Worm (Caenorhabditis elegans) whole organism, L4 larva: ENCODE results near the gene R12C12.10.
A peak's percentile ranks its signal among the peaks of the same experiment; 100 is the strongest.

Experiments used
- F37D6.2 ChIP-seq: sonication (generic microtip); optimal IDR thresholded peaks from 2 replicates; lab custom pipeline; 2016; ENCODE audit warnings: mild to moderate bottlenecking, missing genetic modification characterization, missing compliant biosample characterization
- F49E8.2 ChIP-seq: sonication (generic microtip); optimal IDR thresholded peaks from 2 replicates; lab custom pipeline; 2016; ENCODE audit warnings: missing compliant biosample characterization, mild to moderate bottlenecking, missing genetic modification characterization, borderline replicate concordance
- T20F7.1 ChIP-seq: fragments of 200-800 bp; sonication (Bioruptor generic); optimal IDR thresholded peaks from 2 replicates; lab custom pipeline; 2018; ENCODE audit warnings: mild to moderate bottlenecking, missing genetic modification characterization, missing compliant biosample characterization
- T26A8.4 ChIP-seq: fragments of 200-800 bp; sonication (Bioruptor generic); IDR thresholded peaks from 2 replicates; pipeline ENCODE4 v1.3.6; 2022; ENCODE audit warnings: missing genetic modification characterization, missing compliant biosample characterization
- ZK337.2 ChIP-seq: fragments of 200-800 bp; sonication (Bioruptor generic); IDR thresholded peaks from 2 replicates; pipeline ENCODE4 v1.3.6; 2022; ENCODE audit warnings: missing genetic modification reagents, missing genetic modification characterization, missing compliant biosample characterization
- aly-2 ChIP-seq: sonication (generic microtip); optimal IDR thresholded peaks from 2 replicates; lab custom pipeline; 2018; ENCODE audit warnings: missing biosample characterization, missing genetic modification characterization
- arid-1 ChIP-seq: fragments of 200-800 bp; sonication (Bioruptor generic); conservative IDR thresholded peaks from 2 replicates; pipeline ENCODE4 v1.3.6; 2022; ENCODE audit warnings: missing genetic modification reagents, missing genetic modification characterization, missing compliant biosample characterization
- ceh-20 ChIP-seq: fragments of 200-800 bp; sonication (Bioruptor generic); IDR thresholded peaks from 2 replicates; pipeline ENCODE4 v1.3.6; 2022; ENCODE audit warnings: missing genetic modification reagents, missing genetic modification characterization, missing compliant biosample characterization
- ceh-44 ChIP-seq: fragments of 200-800 bp; sonication (Bioruptor generic); IDR thresholded peaks from 2 replicates; pipeline ENCODE4 v1.3.6; 2022; ENCODE audit warnings: missing genetic modification reagents, missing genetic modification characterization, missing compliant biosample characterization
- ctbp-1 ChIP-seq: fragments of 200-800 bp; sonication (Bioruptor generic); IDR thresholded peaks from 2 replicates; pipeline ENCODE4 v1.3.6; 2022; ENCODE audit warnings: missing genetic modification reagents, missing genetic modification characterization, missing compliant biosample characterization
- daf-12 ChIP-seq: fragments of 150-350 bp; optimal IDR thresholded peaks from 2 replicates; lab custom pipeline; 2014; ENCODE audit warnings: missing biosample characterization, missing genetic modification reagents, missing genetic modification characterization
- daf-16 ChIP-seq, 3 experiments: sonication (generic microtip); optimal IDR thresholded peaks; 2 replicates each; lab custom pipeline; 2016 to 2017; ENCODE audit warnings: missing genetic modification characterization in 3 of 3, missing genetic modification reagents in 3 of 3, mild to moderate bottlenecking in 2 of 3, missing compliant biosample characterization in 2 of 3, missing biosample characterization in 1 of 3, moderate library complexity in 1 of 3
- dmd-6 ChIP-seq: fragments of 200-800 bp; sonication (Bioruptor generic); IDR thresholded peaks from 2 replicates; pipeline ENCODE4 v1.3.6; 2022; ENCODE audit warnings: missing genetic modification reagents, missing genetic modification characterization, missing compliant biosample characterization
- dpl-1 ChIP-seq: fragments of 150-350 bp; optimal IDR thresholded peaks from 2 replicates; lab custom pipeline; 2014; ENCODE audit warnings: missing biosample characterization, missing genetic modification reagents, missing genetic modification characterization
- duxl-1 ChIP-seq: sonication (generic microtip); optimal IDR thresholded peaks from 2 replicates; lab custom pipeline; 2016; ENCODE audit warnings: mild to moderate bottlenecking, missing genetic modification characterization, moderate library complexity, missing compliant biosample characterization; ENCODE audit not compliant: poor library complexity
- dve-1 ChIP-seq: sonication (generic microtip); optimal IDR thresholded peaks from 2 replicates; lab custom pipeline; 2017; ENCODE audit warnings: antibody characterized with exemption, mild to moderate bottlenecking, missing genetic modification characterization, missing compliant biosample characterization; ENCODE audit not compliant: insufficient read depth
- egl-43 ChIP-seq: fragments of 200-800 bp; sonication (Bioruptor generic); IDR thresholded peaks from 2 replicates; pipeline ENCODE4 v1.3.6; 2022; ENCODE audit warnings: missing genetic modification reagents, missing genetic modification characterization, missing compliant biosample characterization
- gei-8 ChIP-seq: fragments of 200-800 bp; sonication (Bioruptor generic); optimal IDR thresholded peaks from 2 replicates; lab custom pipeline; 2018; ENCODE audit warnings: mild to moderate bottlenecking, missing genetic modification characterization, missing compliant biosample characterization
- hlh-11 ChIP-seq: fragments of 200-800 bp; sonication (Bioruptor generic); optimal IDR thresholded peaks from 2 replicates; lab custom pipeline; 2018; ENCODE audit warnings: mild to moderate bottlenecking, missing genetic modification characterization, missing compliant biosample characterization
- hlh-30 ChIP-seq: sonication (generic microtip); optimal IDR thresholded peaks from 2 replicates; lab custom pipeline; 2017; ENCODE audit warnings: antibody characterized with exemption, mild to moderate bottlenecking, missing genetic modification characterization, missing compliant biosample characterization; ENCODE audit not compliant: insufficient read depth
- hmg-1.1 ChIP-seq: fragments of 200-800 bp; sonication (Bioruptor generic); IDR thresholded peaks from 2 replicates; pipeline ENCODE4 v1.3.6; 2022; ENCODE audit warnings: missing genetic modification reagents, missing genetic modification characterization, missing compliant biosample characterization
- jun-1 ChIP-seq: fragments of 150-350 bp; optimal IDR thresholded peaks from 2 replicates; lab custom pipeline; 2014; ENCODE audit warnings: missing biosample characterization, missing genetic modification reagents, missing genetic modification characterization
- lim-7 ChIP-seq: fragments of 200-800 bp; sonication (Bioruptor generic); IDR thresholded peaks from 2 replicates; pipeline ENCODE4 v1.3.6; 2022; ENCODE audit warnings: missing genetic modification characterization, missing compliant biosample characterization
- lin-13 ChIP-seq: fragments of 150-350 bp; optimal IDR thresholded peaks from 2 replicates; lab custom pipeline; 2014; ENCODE audit warnings: missing biosample characterization, missing genetic modification reagents, missing genetic modification characterization
- lin-29 ChIP-seq: fragments of 200-800 bp; sonication (Bioruptor generic); IDR thresholded peaks from 2 replicates; pipeline ENCODE4 v1.3.6; 2022; ENCODE audit warnings: missing genetic modification reagents, missing genetic modification characterization, missing compliant biosample characterization
- lin-38 ChIP-seq: fragments of 200-800 bp; sonication (Bioruptor generic); IDR thresholded peaks from 2 replicates; pipeline ENCODE4 v1.3.6; 2022; ENCODE audit warnings: missing genetic modification reagents, missing genetic modification characterization, missing compliant biosample characterization
- lsy-2 ChIP-seq, 2 experiments: fragments of 150-350 bp in 1 of 2; sonication (generic microtip) in 1 of 2; optimal IDR thresholded peaks; 2 replicates each; lab custom pipeline; 2014 to 2017; ENCODE audit warnings: missing biosample characterization in 2 of 2, missing genetic modification characterization in 2 of 2
- mdl-1 ChIP-seq, 2 experiments: fragments of 150-350 bp in 1 of 2; sonication (generic microtip) in 1 of 2; optimal IDR thresholded peaks; 2 replicates each; lab custom pipeline; 2014 to 2017; ENCODE audit warnings: missing biosample characterization in 2 of 2, missing genetic modification characterization in 2 of 2
- mep-1 ChIP-seq: fragments of 150-350 bp; sonication (generic microtip); optimal IDR thresholded peaks from 3 replicates; lab custom pipeline; 2014; ENCODE audit warnings: missing biosample characterization, missing genetic modification characterization
- mes-2 ChIP-seq: sonication (generic microtip); optimal IDR thresholded peaks from 2 replicates; lab custom pipeline; 2016; ENCODE audit warnings: missing genotype, mild to moderate bottlenecking, missing genetic modification characterization, missing compliant biosample characterization; ENCODE audit not compliant: poor library complexity, severe bottlenecking
- nhr-11 ChIP-seq: fragments of 150-350 bp; optimal IDR thresholded peaks from 2 replicates; lab custom pipeline; 2014; ENCODE audit warnings: missing biosample characterization, missing genetic modification characterization
- nhr-111 ChIP-seq: fragments of 200-800 bp; sonication (Bioruptor generic); optimal IDR thresholded peaks from 2 replicates; lab custom pipeline; 2018; ENCODE audit warnings: mild to moderate bottlenecking, missing genetic modification characterization, missing compliant biosample characterization
- nhr-41 ChIP-seq: fragments of 200-800 bp; sonication (Bioruptor generic); IDR thresholded peaks from 2 replicates; pipeline ENCODE4 v1.3.6; 2022; ENCODE audit warnings: missing genetic modification reagents, missing genetic modification characterization, missing compliant biosample characterization
- nhr-42 ChIP-seq: fragments of 200-800 bp; sonication (Bioruptor generic); IDR thresholded peaks from 2 replicates; pipeline ENCODE4 v1.3.6; 2022; ENCODE audit warnings: missing genetic modification characterization, missing compliant biosample characterization
- nhr-48 ChIP-seq: sonication (generic microtip); optimal IDR thresholded peaks from 2 replicates; lab custom pipeline; 2016; ENCODE audit warnings: mild to moderate bottlenecking, missing genetic modification characterization, missing compliant biosample characterization
- pha-4 ChIP-seq, 2 experiments: fragments of 150-350 bp in 1 of 2; fragments of 200-800 bp in 1 of 2; sonication (Bioruptor generic) in 1 of 2; IDR thresholded peaks in 1 of 2; optimal IDR thresholded peaks in 1 of 2; 2 replicates each; pipeline versions ENCODE4 v1.3.6 to Lab custom; 2014 to 2022; ENCODE audit warnings: missing genetic modification characterization in 2 of 2, missing genetic modification reagents in 2 of 2, missing biosample characterization in 1 of 2, missing compliant biosample characterization in 1 of 2
- pqm-1 ChIP-seq: sonication (generic microtip); optimal IDR thresholded peaks from 2 replicates; lab custom pipeline; 2017; ENCODE audit warnings: missing biosample characterization, missing genetic modification characterization
- saeg-2 ChIP-seq: fragments of 200-800 bp; sonication (Bioruptor generic); IDR thresholded peaks from 2 replicates; pipeline ENCODE4 v1.3.6; 2022; ENCODE audit warnings: missing genetic modification reagents, missing genetic modification characterization, missing compliant biosample characterization
- snpc-4 ChIP-seq: fragments of 150-350 bp; optimal IDR thresholded peaks from 2 replicates; lab custom pipeline; 2014; ENCODE audit warnings: missing biosample characterization, missing genetic modification characterization
- spr-3 ChIP-seq: fragments of 200-800 bp; sonication (Bioruptor generic); optimal IDR thresholded peaks from 2 replicates; lab custom pipeline; 2018; ENCODE audit warnings: mild to moderate bottlenecking, missing genetic modification characterization, missing compliant biosample characterization
- tra-1 ChIP-seq: fragments of 200-800 bp; sonication (Bioruptor generic); IDR thresholded peaks from 2 replicates; pipeline ENCODE4 v1.3.6; 2022; ENCODE audit warnings: missing genetic modification reagents, missing genetic modification characterization, missing compliant biosample characterization
- unc-130 ChIP-seq: sonication (generic microtip); optimal IDR thresholded peaks from 2 replicates; lab custom pipeline; 2016; ENCODE audit warnings: missing genetic modification reagents, missing genetic modification characterization, missing compliant biosample characterization
- unc-62 ChIP-seq, 3 experiments: fragments of 150-350 bp in 1 of 3; sonication (generic microtip); optimal IDR thresholded peaks in 2 of 3; peaks in 1 of 3; 1 replicate in 1 of 3; 2 replicates in 2 of 3; lab custom pipeline; 2014 to 2017; ENCODE audit warnings: missing biosample characterization in 3 of 3, missing genetic modification characterization in 3 of 3, missing genetic modification reagents in 3 of 3, missing genotype in 1 of 3
- zfp-2 ChIP-seq: sonication (generic microtip); optimal IDR thresholded peaks from 2 replicates; lab custom pipeline; 2016; ENCODE audit warnings: mild to moderate bottlenecking, missing genetic modification characterization, missing compliant biosample characterization
- zip-11 ChIP-seq: fragments of 200-800 bp; sonication (Bioruptor generic); IDR thresholded peaks from 2 replicates; pipeline ENCODE4 v1.3.6; 2022; ENCODE audit warnings: missing genetic modification characterization, missing compliant biosample characterization
- zip-2 ChIP-seq: fragments of 150-350 bp; optimal IDR thresholded peaks from 2 replicates; lab custom pipeline; 2014; ENCODE audit warnings: missing biosample characterization, missing genetic modification characterization
- ztf-7 ChIP-seq: fragments of 150-350 bp; optimal IDR thresholded peaks from 2 replicates; lab custom pipeline; 2014; ENCODE audit warnings: missing biosample characterization, missing genetic modification characterization

R12C12.10 gene

ce11 chrII:6047639-6048159, 4.6 kb upstream of the R12C12.10 start, which contains the start of the genes R12C12.6 and ran-5:
Gene R12C12.6, minus strand, starts transcription at chrII:6047867.
Gene ran-5, plus strand, starts transcription at chrII:6048109.
- TF ChIP-seq ceh-44, result no peak
- peak; percentile 63 for TF ChIP-seq ctbp-1 (GFP tag; lab: Robert Waterston, UW)
- peak; percentile 68 for TF ChIP-seq hlh-11
- no peak for TF ChIP-seq lim-7 (GFP tag; lab: Robert Waterston, UW)
- peak; percentile 57; the same call in 1 of the 2 replicates for TF ChIP-seq pha-4 (GFP tag; IDR thresholded peaks at IDR 0.05; lab: Robert Waterston, UW)
- TF ChIP-seq pha-4 (tag; optimal IDR thresholded peaks at IDR 0.05; lab: Kevin White, UChicago), result peak; percentile 69
- 0 out of 2 replicates have a peak, but pooled peaks have one; percentile 34 for TF ChIP-seq lin-29 (GFP tag; lab: Robert Waterston, UW)
- TF ChIP-seq ztf-7 (tag; lab: Kevin White, UChicago), result peak; percentile 75
- no peak for TF ChIP-seq egl-43 (GFP tag; lab: Robert Waterston, UW)
- TF ChIP-seq mdl-1 (tag; optimal IDR thresholded peaks at IDR 0.05; lab: Kevin White, UChicago), result peak in 1 of 2 experiments; percentile 9
- peak in 1 of 2 experiments; percentile 92 for TF ChIP-seq lsy-2 (tag; optimal IDR thresholded peaks at IDR 0.05; lab: Kevin White, UChicago)
- peak; percentile 81 for TF ChIP-seq duxl-1 (tag; lab: Kevin White, UChicago)
- TF ChIP-seq nhr-111 (GFP tag; lab: Kevin White, UChicago), result no peak
- TF ChIP-seq snpc-4 (tag; lab: Kevin White, UChicago), result no peak
- TF ChIP-seq hlh-30 (tag; lab: Kevin White, UChicago), result peak; percentile 71
- TF ChIP-seq unc-130 (GFP tag; lab: Kevin White, UChicago), result peak; percentile 42
- TF ChIP-seq nhr-41 (GFP tag; lab: Robert Waterston, UW), result no peak
- TF ChIP-seq unc-62 (GFP tag; optimal IDR thresholded peaks at IDR 0.05 in 1 of 2; lab: Kevin White, UChicago), result peak in 1 of 2 experiments; percentile 42
- no peak for TF ChIP-seq unc-62 (tag; optimal IDR thresholded peaks at IDR 0.05; lab: Kevin White, UChicago)
- TF ChIP-seq mes-2, result peak; percentile 94
- peak; percentile 87 for TF ChIP-seq lin-38 (GFP tag; lab: Robert Waterston, UW)
- TF ChIP-seq saeg-2, result 0 out of 2 replicates have a peak, but pooled peaks have one; percentile 12
- no peak for TF ChIP-seq gei-8 (GFP tag; lab: Kevin White, UChicago)
- peak; percentile 66 for TF ChIP-seq hmg-1.1 (GFP tag; lab: Robert Waterston, UW)
- peak; percentile 71; the same call in 1 of the 2 replicates for TF ChIP-seq nhr-42
- peak; percentile 25 for TF ChIP-seq nhr-11 (tag; lab: Kevin White, UChicago)
- peak; percentile 83 for TF ChIP-seq dpl-1 (GFP tag; lab: Kevin White, UChicago)
- TF ChIP-seq dmd-6, result peak; percentile 79
- TF ChIP-seq zfp-2 (tag; lab: Kevin White, UChicago), result peak; percentile 13
- TF ChIP-seq spr-3 (GFP tag; lab: Kevin White, UChicago), result peak; percentile 40
- peak; percentile 78 for TF ChIP-seq dve-1 (tag; lab: Kevin White, UChicago)
- TF ChIP-seq mep-1 (tag; lab: Kevin White, UChicago), result peak; percentile 87
- peak; percentile 56 for TF ChIP-seq F37D6.2 (tag; lab: Kevin White, UChicago)
- TF ChIP-seq tra-1 (GFP tag; lab: Robert Waterston, UW), result peak; percentile 44; the same call in 1 of the 2 replicates
- TF ChIP-seq arid-1, result peak; percentile 71; the same call in 1 of the 2 replicates
- peak; percentile 59; the same call in 1 of the 2 replicates for TF ChIP-seq ceh-20 (GFP tag; lab: Robert Waterston, UW)
- peak; percentile 79 for TF ChIP-seq T20F7.1 (GFP tag; lab: Kevin White, UChicago)
- TF ChIP-seq lin-13 (GFP tag; lab: Kevin White, UChicago), result peak; percentile 16
- TF ChIP-seq T26A8.4 (GFP tag; lab: Robert Waterston, UW), result peak; percentile 81
- peak; percentile 4 for TF ChIP-seq jun-1 (tag; lab: Kevin White, UChicago)
- TF ChIP-seq daf-16 (GFP tag; optimal IDR thresholded peaks at IDR 0.05; lab: Kevin White, UChicago), result peak in 1 of 2 experiments; percentile 46
- peak; percentile 68 for TF ChIP-seq daf-16 (tag; optimal IDR thresholded peaks at IDR 0.05; lab: Kevin White, UChicago)
- TF ChIP-seq daf-12 (tag; lab: Kevin White, UChicago), result no peak
- no peak for TF ChIP-seq zip-11
- no peak for TF ChIP-seq aly-2
- TF ChIP-seq F49E8.2 (tag; lab: Kevin White, UChicago), result peak; percentile 63
- 0 out of 2 replicates have a peak, but pooled peaks have one; percentile 53 for TF ChIP-seq ZK337.2 (GFP tag; lab: Robert Waterston, UW)
- peak; percentile 9 for TF ChIP-seq zip-2
- peak; percentile 81 for TF ChIP-seq nhr-48
- peak; percentile 32 for TF ChIP-seq pqm-1 (tag; lab: Kevin White, UChicago)
